Fruit fly (Drosophila melanogaster): Measurements from ENCODE around the gene pll.

Gene pll

DNA sequence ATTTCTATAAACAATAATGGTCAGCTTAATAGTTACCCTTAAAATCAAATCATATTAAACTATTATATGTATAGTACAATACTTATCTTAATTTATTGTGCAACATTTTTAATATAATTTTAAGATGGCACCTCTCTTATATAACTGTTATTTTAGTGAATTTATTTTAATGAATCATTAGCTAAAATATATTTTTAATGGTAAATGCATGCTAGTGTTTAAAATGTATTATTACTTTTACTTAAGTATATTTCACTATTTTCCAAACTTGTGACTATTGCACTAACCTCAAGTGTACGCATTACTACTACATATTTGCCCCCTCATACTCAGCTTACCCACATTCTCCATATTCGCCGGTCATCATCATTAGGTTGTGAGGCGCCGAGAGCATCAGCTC, 6.7 kb downstream of the pll start:
- no peak for TF ChIP-seq Sox102F (GFP tag; optimal IDR thresholded peaks at IDR 0.05)
- peak; percentile 39 for TF ChIP-seq CG11762 (GFP tag; optimal IDR thresholded peaks at IDR 0.05; ENCODE audit: insufficient read depth)
- peak; percentile 51 for TF ChIP-seq CG8632 (GFP tag; optimal IDR thresholded peaks at IDR 0.05)
- TF ChIP-seq CG8319 (GFP tag; optimal IDR thresholded peaks at IDR 0.05) = no peak
- peak; percentile 68 for TF ChIP-seq achi (GFP tag; optimal IDR thresholded peaks at IDR 0.05)
- TF ChIP-seq CG34406 (GFP tag; optimal IDR thresholded peaks at IDR 0.05) = peak; percentile 52
- no peak for TF ChIP-seq CG11902 (GFP tag; optimal IDR thresholded peaks at IDR 0.05)
- peak; percentile 15 for TF ChIP-seq CG16779 (tag; optimal IDR thresholded peaks at IDR 0.05)
- no peak for TF ChIP-seq CG6854 (GFP tag; optimal IDR thresholded peaks at IDR 0.05)
- peak; percentile 49 for TF ChIP-seq Gug (GFP tag; IDR thresholded peaks at IDR 0.05)
- TF ChIP-seq dac (GFP tag; optimal IDR thresholded peaks at IDR 0.05) = no peak
- TF ChIP-seq CG32006 (GFP tag; optimal IDR thresholded peaks at IDR 0.05) = peak; percentile 75
- TF ChIP-seq Lpt (GFP tag; optimal IDR thresholded peaks at IDR 0.05) = peak; percentile 31
- peak; percentile 40 for TF ChIP-seq pdm3 (GFP tag; optimal IDR thresholded peaks at IDR 0.05)
- peak; percentile 49 for TF ChIP-seq CG9139 (GFP tag; optimal IDR thresholded peaks at IDR 0.05)
- TF ChIP-seq ss (GFP tag; optimal IDR thresholded peaks at IDR 0.05) = peak; percentile 43 to 77
- peak; percentile 15 for TF ChIP-seq CG7368 (GFP tag; optimal IDR thresholded peaks at IDR 0.05)
- peak; percentile 82 for TF ChIP-seq Ets96B (tag; optimal IDR thresholded peaks at IDR 0.05)
- TF ChIP-seq Eip78C (GFP tag) = peak; percentile 89
- TF ChIP-seq CG6792 (GFP tag; optimal IDR thresholded peaks at IDR 0.05) = peak; percentile 25
- TF ChIP-seq CG6808 (GFP tag; optimal IDR thresholded peaks at IDR 0.05) = peak; percentile 70
- peak; percentile 31 for TF ChIP-seq CG6276 (GFP tag; optimal IDR thresholded peaks at IDR 0.05)
- TF ChIP-seq CG15336 (GFP tag; IDR thresholded peaks at IDR 0.05) = peak; percentile 87
- peak; percentile 48 for TF ChIP-seq CG10669 (GFP tag; optimal IDR thresholded peaks at IDR 0.05)
- no peak for TF ChIP-seq Eip93F (GFP tag; optimal IDR thresholded peaks at IDR 0.05)
- TF ChIP-seq salr (GFP tag; optimal IDR thresholded peaks at IDR 0.05) = peak in 1 of 2 experiments; percentile 75
- TF ChIP-seq Hr4 (GFP tag; optimal IDR thresholded peaks at IDR 0.05) = peak; percentile 44
- peak; percentile 12; the same call in 1 of the 2 replicates for TF ChIP-seq CG11294 (GFP tag; IDR thresholded peaks at IDR 0.05)
- peak; percentile 63 for TF ChIP-seq svp (GFP tag)
- TF ChIP-seq eg (GFP tag; IDR thresholded peaks at IDR 0.05) = peak; percentile 73
- TF ChIP-seq dsx (GFP tag; optimal IDR thresholded peaks at IDR 0.05; ENCODE audit: poor library complexity, severe bottlenecking) = peak; percentile 87
- peak; percentile 56 for TF ChIP-seq spab (GFP tag; optimal IDR thresholded peaks at IDR 0.05)
- no peak for TF ChIP-seq fkh (GFP tag; optimal IDR thresholded peaks at IDR 0.05)
- no peak for TF ChIP-seq fd85E (GFP tag; optimal IDR thresholded peaks at IDR 0.05)
- TF ChIP-seq esn (GFP tag; optimal IDR thresholded peaks at IDR 0.05) = peak; percentile 42
- peak; percentile 87 for TF ChIP-seq CG8119 (GFP tag; IDR thresholded peaks at IDR 0.05)
- TF ChIP-seq CG3919 (GFP tag; optimal IDR thresholded peaks at IDR 0.05) = peak; percentile 54
- peak; percentile 48; the same call in 1 of the 3 replicates for TF ChIP-seq CG6163 (GFP tag; IDR thresholded peaks at IDR 0.05)
- TF ChIP-seq net (GFP tag; optimal IDR thresholded peaks at IDR 0.05) = peak; percentile 65
- TF ChIP-seq CG10631 (GFP tag; optimal IDR thresholded peaks at IDR 0.05) = peak; percentile 62
- peak; percentile 54 for TF ChIP-seq OdsH (GFP tag; optimal IDR thresholded peaks at IDR 0.05)
- TF ChIP-seq CG1621 (tag; optimal IDR thresholded peaks at IDR 0.05) = no peak
- TF ChIP-seq fd59A (GFP tag; optimal IDR thresholded peaks at IDR 0.05) = peak; percentile 45
- no peak for TF ChIP-seq Met (GFP tag; optimal IDR thresholded peaks at IDR 0.05)
- TF ChIP-seq Blimp-1 (GFP tag; optimal IDR thresholded peaks at IDR 0.05) = no peak
- peak; percentile 54 for TF ChIP-seq acj6 (GFP tag; optimal IDR thresholded peaks at IDR 0.05)
- peak; percentile 82 for TF ChIP-seq CG3032 (tag; optimal IDR thresholded peaks at IDR 0.05)

All from whole organism, prepupa.